Worm (Caenorhabditis elegans) whole organism, midembryonic: ENCODE data around the gene xpo-1.

Experiments used
- T22C8.4 ChIP-seq: fragments of 200-800 bp; sonication (Bioruptor generic); IDR thresholded peaks from 2 replicates; pipeline ENCODE4 v1.3.6; 2022; ENCODE audit warnings: missing genetic modification characterization, missing compliant biosample characterization
- cog-1 ChIP-seq: sonication (generic microtip); optimal IDR thresholded peaks from 2 replicates; lab custom pipeline; 2016; ENCODE audit warnings: missing genetic modification characterization, missing compliant biosample characterization
- flt-1 ChIP-seq: fragments of 200-800 bp; sonication (Bioruptor generic); IDR thresholded peaks from 2 replicates; pipeline ENCODE4 v1.3.6; 2022; ENCODE audit warnings: missing genetic modification characterization, missing compliant biosample characterization
- klf-2 ChIP-seq: fragments of 200-800 bp; sonication (Bioruptor generic); conservative IDR thresholded peaks from 2 replicates; pipeline ENCODE4 v1.3.6; 2022; ENCODE audit warnings: missing genetic modification reagents, missing genetic modification characterization, missing compliant biosample characterization
- med-1 ChIP-seq: sonication (generic microtip); optimal IDR thresholded peaks from 2 replicates; lab custom pipeline; 2017; ENCODE audit warnings: missing genetic modification characterization, mild to moderate bottlenecking, missing compliant biosample characterization, antibody characterized with exemption, missing genetic modification reagents; ENCODE audit not compliant: insufficient read depth
- ref-1 ChIP-seq: fragments of 200-800 bp; sonication (Bioruptor generic); conservative IDR thresholded peaks from 2 replicates; pipeline ENCODE4 v1.3.6; 2022; ENCODE audit warnings: missing genetic modification reagents, missing genetic modification characterization, missing compliant biosample characterization
- tab-1 ChIP-seq: fragments of 200-800 bp; sonication (Bioruptor generic); IDR thresholded peaks from 2 replicates; pipeline ENCODE4 v1.3.6; 2022; ENCODE audit warnings: missing genetic modification characterization, missing compliant biosample characterization
- ztf-23 ChIP-seq: fragments of 200-800 bp; sonication (Bioruptor generic); IDR thresholded peaks from 2 replicates; pipeline ENCODE4 v1.3.6; 2022; ENCODE audit warnings: missing genetic modification reagents, missing genetic modification characterization, missing compliant biosample characterization
- ztf-29 ChIP-seq: fragments of 200-800 bp; sonication (Bioruptor generic); IDR thresholded peaks from 2 replicates; pipeline ENCODE4 v1.3.6; 2022; ENCODE audit warnings: missing genetic modification reagents, missing genetic modification characterization, missing compliant biosample characterization

xpo-1 gene

DNA sequence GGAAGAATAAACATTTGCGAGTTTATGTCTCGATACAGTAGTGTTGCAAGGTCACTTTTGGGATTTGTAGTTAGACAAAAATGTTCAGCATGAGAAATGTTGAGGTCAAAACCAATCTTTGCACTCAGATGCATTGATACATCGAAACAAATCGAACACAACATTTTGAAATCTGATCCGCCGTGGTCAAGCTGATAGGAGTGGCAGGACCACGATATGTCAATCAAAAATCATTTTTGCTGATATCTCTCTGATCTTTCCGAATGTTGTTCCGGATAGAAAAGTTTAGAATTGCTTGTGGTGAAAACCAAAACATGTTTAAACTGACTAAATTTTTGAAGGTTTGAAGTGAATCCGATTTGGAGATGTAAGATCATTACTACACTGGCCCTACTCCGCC, 21.0 kb downstream of the xpo-1 start:
- TF ChIP-seq tab-1 (GFP tag; lab: Robert Waterston, UW) = no peak

ce11 chrV:7826362-7826761, 21.5 kb downstream of the xpo-1 start:
- TF ChIP-seq tab-1 (GFP tag; lab: Robert Waterston, UW) (no peak), cog-1 (tag; lab: Kevin White, UChicago) (no peak)

DNA sequence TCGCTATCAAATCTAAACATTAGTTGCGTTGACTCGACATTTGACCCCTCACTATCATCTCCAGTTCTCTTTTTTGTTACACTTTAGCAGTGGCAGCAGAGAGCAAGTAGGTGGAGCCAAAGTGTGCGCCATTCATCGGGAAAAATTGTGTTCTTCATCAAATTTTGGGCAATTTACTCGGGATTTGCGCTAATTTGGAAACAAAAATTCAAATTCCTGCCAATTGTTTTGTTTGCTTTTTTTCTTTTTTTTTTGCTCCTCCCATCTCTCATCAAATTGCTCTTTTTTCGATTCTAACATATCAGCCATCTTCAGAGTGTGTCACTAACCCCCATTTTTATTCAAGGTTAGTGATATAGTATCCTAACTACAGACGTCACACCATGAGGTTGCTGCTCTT, 22.1 kb downstream of the xpo-1 start, which contains the start of gene mig-6:
Gene mig-6 (plus strand): TSS at position 301 of the 400 bp plus-strand sequence.
- no peak for TF ChIP-seq klf-2 (GFP tag; lab: Robert Waterston, UW)

ce11 chrV:7830952-7831351, 26.1 kb downstream of the xpo-1 start:
- TF ChIP-seq klf-2 (GFP tag; lab: Robert Waterston, UW) = no peak
- no peak for TF ChIP-seq ref-1 (GFP tag; lab: Robert Waterston, UW)
- no peak for TF ChIP-seq cog-1 (tag; lab: Kevin White, UChicago)
- no peak for TF ChIP-seq med-1 (GFP tag; lab: Kevin White, UChicago)
- TF ChIP-seq ztf-23 = no peak
- no peak for TF ChIP-seq tab-1 (GFP tag; lab: Robert Waterston, UW)
- TF ChIP-seq flt-1 (GFP tag; lab: Robert Waterston, UW) = no peak
- no peak for TF ChIP-seq T22C8.4 (GFP tag; lab: Robert Waterston, UW)
- no peak for TF ChIP-seq ztf-29 (GFP tag; lab: Robert Waterston, UW)

- TF ChIP-seq ref-1 (GFP tag; lab: Robert Waterston, UW) = no peak
- TF ChIP-seq klf-2 (GFP tag; lab: Robert Waterston, UW) = no peak
- TF ChIP-seq tab-1 (GFP tag; lab: Robert Waterston, UW) = no peak
- no peak for TF ChIP-seq ztf-23
- no peak for TF ChIP-seq cog-1 (tag; lab: Kevin White, UChicago)
- TF ChIP-seq ztf-29 (GFP tag; lab: Robert Waterston, UW) = no peak
- no peak for TF ChIP-seq T22C8.4 (GFP tag; lab: Robert Waterston, UW)
- no peak for TF ChIP-seq med-1 (GFP tag; lab: Kevin White, UChicago)
- TF ChIP-seq flt-1 (GFP tag; lab: Robert Waterston, UW) = no peak
These were observed 32.0 kb downstream of the xpo-1 start, which contains the start of gene txt-5 for ce11 chrV:7836911-7837310. txt-5 (minus strand) TSS chrV:7837134.

ce11 chrV:7837809-7838208, 32.9 kb downstream of the xpo-1 start, which contains the start of gene ttr-33:
ttr-33 (minus strand) TSS chrV:7837909.
- no peak for TF ChIP-seq cog-1 (tag; lab: Kevin White, UChicago)
- TF ChIP-seq klf-2 (GFP tag; lab: Robert Waterston, UW) = no peak

ce11 chrV:7839485-7839884, 34.6 kb downstream of the xpo-1 start, which contains the start of gene C37C3.12:
C37C3.12 (minus strand) TSS chrV:7839585.
- TF ChIP-seq med-1 (GFP tag; lab: Kevin White, UChicago) (no peak), ztf-23 (no peak), klf-2 (GFP tag; lab: Robert Waterston, UW) (no peak), tab-1 (GFP tag; lab: Robert Waterston, UW) (no peak)

DNA sequence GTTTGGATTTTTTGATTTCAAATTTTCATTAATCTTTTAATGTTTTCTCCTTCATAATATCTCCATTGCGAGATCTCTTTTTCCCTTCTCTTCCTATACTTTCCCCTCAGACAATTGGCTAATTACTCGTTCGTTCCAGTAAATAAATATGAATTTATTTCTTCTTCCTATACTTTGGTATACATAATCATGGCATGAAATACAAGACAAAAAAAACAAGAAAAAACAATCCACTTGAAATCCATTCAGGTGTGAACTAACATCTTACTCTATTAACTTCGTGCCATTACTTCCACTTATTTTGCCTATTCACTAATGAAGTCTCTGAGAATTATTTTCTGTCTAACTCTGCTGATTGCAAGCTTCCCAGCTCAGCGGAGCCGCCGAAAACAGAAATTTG, 37.4 kb downstream of the xpo-1 start, which contains the start of gene grd-8:
Gene grd-8 (plus strand): TSS at position 301 of the 400 bp plus-strand sequence.
- TF ChIP-seq T22C8.4 (GFP tag; lab: Robert Waterston, UW) = no peak
- no peak for TF ChIP-seq tab-1 (GFP tag; lab: Robert Waterston, UW)
- no peak for TF ChIP-seq flt-1 (GFP tag; lab: Robert Waterston, UW)
- no peak for TF ChIP-seq ztf-29 (GFP tag; lab: Robert Waterston, UW)
- TF ChIP-seq ztf-23 = no peak
- no peak for TF ChIP-seq ref-1 (GFP tag; lab: Robert Waterston, UW)
- no peak for TF ChIP-seq klf-2 (GFP tag; lab: Robert Waterston, UW)
- TF ChIP-seq cog-1 (tag; lab: Kevin White, UChicago) = no peak
- no peak for TF ChIP-seq med-1 (GFP tag; lab: Kevin White, UChicago)

- TF ChIP-seq klf-2 (GFP tag; lab: Robert Waterston, UW) (no peak), ztf-23 (no peak), ztf-29 (GFP tag; lab: Robert Waterston, UW) (no peak), cog-1 (tag; lab: Kevin White, UChicago) (no peak), tab-1 (GFP tag; lab: Robert Waterston, UW) (no peak), flt-1 (GFP tag; lab: Robert Waterston, UW) (no peak)
These were observed 42.3 kb downstream of the xpo-1 start, which contains the start of gene memo-1 for ce11 chrV:7847170-7847569. memo-1 (minus strand) TSS chrV:7847171.

ce11 chrV:7847687-7848086, 42.8 kb downstream of the xpo-1 start:
- TF ChIP-seq flt-1 (GFP tag; lab: Robert Waterston, UW) (no peak), ref-1 (GFP tag; lab: Robert Waterston, UW) (no peak), ztf-23 (no peak), tab-1 (GFP tag; lab: Robert Waterston, UW) (no peak), T22C8.4 (GFP tag; lab: Robert Waterston, UW) (no peak), ztf-29 (GFP tag; lab: Robert Waterston, UW) (no peak), cog-1 (tag; lab: Kevin White, UChicago) (no peak), klf-2 (GFP tag; lab: Robert Waterston, UW) (no peak), med-1 (GFP tag; lab: Kevin White, UChicago) (no peak)

DNA sequence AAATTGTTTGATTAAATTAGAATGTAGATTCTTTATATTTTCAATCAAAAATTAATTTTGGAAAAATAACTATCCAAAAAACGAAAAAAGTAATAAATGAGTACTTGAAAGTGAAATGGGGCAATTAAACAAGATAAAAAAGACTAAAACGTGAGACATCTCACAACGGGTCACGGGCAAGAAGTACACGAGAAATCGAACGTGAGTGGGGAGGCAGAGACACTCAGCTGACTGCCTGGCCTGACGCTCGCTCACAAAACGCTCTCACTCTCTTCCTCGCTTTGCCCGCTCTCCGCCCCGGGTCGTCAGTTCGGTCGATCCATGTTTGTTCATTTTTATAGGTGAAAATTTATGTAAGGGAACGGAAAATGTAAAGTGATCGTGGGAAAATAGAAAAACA, 43.4 kb downstream of the xpo-1 start:
- no peak for TF ChIP-seq ref-1 (GFP tag; lab: Robert Waterston, UW)
- peak; percentile 1 for TF ChIP-seq cog-1 (tag; lab: Kevin White, UChicago)
